Fruit fly (Drosophila melanogaster) whole organism, embryonic: Measurements from ENCODE around the gene alien.

ENCODE experiments used
- B-H2 ChIP-seq: fragments of 200-800 bp; sonication (Bioruptor generic); optimal IDR thresholded peaks from 2 replicates; lab custom pipeline; 2018; ENCODE audit warnings: missing biosample characterization, mild to moderate bottlenecking, missing genetic modification characterization
- CG10959 ChIP-seq: fragments of 200-800 bp; sonication (Bioruptor generic); IDR thresholded peaks from 2 replicates; pipeline ENCODE4 v1.3.6; 2022; ENCODE audit warnings: missing biosample characterization, missing genetic modification characterization
- CG11093 ChIP-seq: fragments of 200-800 bp; sonication (Bioruptor generic); IDR thresholded peaks from 3 replicates; pipeline ENCODE4 v1.3.6; 2022; ENCODE audit warnings: missing biosample characterization, missing genetic modification characterization
- CG11247 ChIP-seq: fragments of 200-800 bp; sonication (Bioruptor generic); IDR thresholded peaks from 2 replicates; pipeline ENCODE4 v1.3.6; 2022; ENCODE audit warnings: missing biosample characterization, missing genetic modification characterization
- CG11398 ChIP-seq: fragments of 200-800 bp; sonication (Bioruptor generic); optimal IDR thresholded peaks from 2 replicates; lab custom pipeline; 2016; ENCODE audit warnings: missing biosample characterization, missing genetic modification characterization
- CG12219 ChIP-seq: fragments of 200-800 bp; sonication (Bioruptor generic); optimal IDR thresholded peaks from 3 replicates; lab custom pipeline; 2018; ENCODE audit warnings: missing biosample characterization, mild to moderate bottlenecking, missing genetic modification characterization
- CG14710 ChIP-seq: fragments of 200-800 bp; sonication (Bioruptor generic); optimal IDR thresholded peaks from 3 replicates; lab custom pipeline; 2019; ENCODE audit warnings: missing biosample characterization, mild to moderate bottlenecking, missing genetic modification characterization, moderate library complexity
- CG17359 ChIP-seq: fragments of 200-800 bp; sonication (Bioruptor generic); optimal IDR thresholded peaks from 3 replicates; lab custom pipeline; 2018; ENCODE audit warnings: missing biosample characterization, mild to moderate bottlenecking, missing genetic modification characterization, moderate library complexity
- CG17568 ChIP-seq: fragments of 200-800 bp; sonication (Bioruptor generic); optimal IDR thresholded peaks from 2 replicates; lab custom pipeline; 2018; ENCODE audit warnings: missing biosample characterization, mild to moderate bottlenecking, missing genetic modification characterization, moderate library complexity
- CG18011 ChIP-seq: fragments of 200-800 bp; sonication (Bioruptor generic); optimal IDR thresholded peaks from 2 replicates; lab custom pipeline; 2017; ENCODE audit warnings: missing biosample characterization, missing genetic modification characterization, mild to moderate bottlenecking, moderate library complexity, missing genotype
- CG2202 ChIP-seq: fragments of 200-800 bp; sonication (Bioruptor generic); optimal IDR thresholded peaks from 2 replicates; lab custom pipeline; 2018; ENCODE audit warnings: missing biosample characterization, mild to moderate bottlenecking, missing genetic modification characterization
- CG30403 ChIP-seq: fragments of 200-800 bp; sonication (Bioruptor generic); optimal IDR thresholded peaks from 3 replicates; lab custom pipeline; 2016; ENCODE audit warnings: missing biosample characterization, missing genetic modification characterization
- CG32532 ChIP-seq: fragments of 200-800 bp; sonication (Bioruptor generic); IDR thresholded peaks from 2 replicates; pipeline ENCODE4 v1.3.6; 2022; ENCODE audit warnings: missing biosample characterization, missing genetic modification characterization
- CG32772 ChIP-seq: fragments of 200-800 bp; sonication (Bioruptor generic); IDR thresholded peaks from 2 replicates; pipeline ENCODE4 v1.3.6; 2022; ENCODE audit warnings: missing biosample characterization, missing genetic modification characterization
- CG4328 ChIP-seq: fragments of 200-800 bp; sonication (Bioruptor generic); optimal IDR thresholded peaks from 3 replicates; lab custom pipeline; 2017; ENCODE audit warnings: missing biosample characterization, missing genetic modification reagents, missing genetic modification characterization
- CG4707 ChIP-seq: fragments of 200-800 bp; sonication (Bioruptor generic); optimal IDR thresholded peaks from 2 replicates; lab custom pipeline; 2018; ENCODE audit warnings: missing biosample characterization, mild to moderate bottlenecking, missing genetic modification characterization, moderate library complexity
- CG4730 ChIP-seq: fragments of 200-800 bp; sonication (Bioruptor generic); IDR thresholded peaks from 2 replicates; pipeline ENCODE4 v1.3.6; 2022; ENCODE audit warnings: missing biosample characterization, missing genetic modification characterization
- CG4854 ChIP-seq: fragments of 200-800 bp; sonication (Bioruptor generic); optimal IDR thresholded peaks from 2 replicates; lab custom pipeline; 2016; ENCODE audit warnings: missing biosample characterization, missing genetic modification characterization, inconsistent platforms
- CG6254 ChIP-seq: fragments of 200-800 bp; sonication (Bioruptor generic); optimal IDR thresholded peaks from 3 replicates; lab custom pipeline; 2017; ENCODE audit warnings: mild to moderate bottlenecking, missing biosample characterization, missing genetic modification reagents, missing genetic modification characterization
- CG6272 ChIP-seq: fragments of 200-800 bp; sonication (Bioruptor generic); IDR thresholded peaks from 2 replicates; pipeline ENCODE4 v1.3.6; 2022; ENCODE audit warnings: missing biosample characterization, missing genetic modification characterization
- CG6854 ChIP-seq: fragments of 200-800 bp; sonication (Bioruptor generic); optimal IDR thresholded peaks from 3 replicates; lab custom pipeline; 2017; ENCODE audit warnings: missing biosample characterization, mild to moderate bottlenecking, missing genetic modification characterization
- CG7372 ChIP-seq: fragments of 200-800 bp; sonication (Bioruptor generic); IDR thresholded peaks from 2 replicates; pipeline ENCODE4 v1.3.6; 2022; ENCODE audit warnings: missing biosample characterization, missing genetic modification characterization
- CG9727 ChIP-seq: fragments of 200-800 bp; sonication (Bioruptor generic); optimal IDR thresholded peaks from 3 replicates; lab custom pipeline; 2017; ENCODE audit warnings: missing biosample characterization, mild to moderate bottlenecking, missing genetic modification characterization
- Gsc ChIP-seq: fragments of 200-800 bp; sonication (Bioruptor generic); IDR thresholded peaks from 2 replicates; pipeline ENCODE4 v1.3.6; 2022; ENCODE audit warnings: missing biosample characterization, missing genetic modification characterization
- H15 ChIP-seq: fragments of 200-800 bp; sonication (Bioruptor generic); IDR thresholded peaks from 3 replicates; pipeline ENCODE4 v1.3.6; 2022; ENCODE audit warnings: missing biosample characterization, missing genetic modification characterization
- Hmr ChIP-seq: fragments of 200-800 bp; sonication (Bioruptor generic); optimal IDR thresholded peaks from 3 replicates; lab custom pipeline; 2017; ENCODE audit warnings: mild to moderate bottlenecking, missing biosample characterization, missing genetic modification reagents, missing genetic modification characterization
- Hr39 ChIP-seq: fragments of >200 bp; optimal IDR thresholded peaks from 2 replicates; lab custom pipeline; 2017
- Lim3 ChIP-seq: fragments of 200-800 bp; sonication (Bioruptor generic); IDR thresholded peaks from 2 replicates; pipeline ENCODE4 v1.3.6; 2022; ENCODE audit warnings: missing biosample characterization, missing genetic modification characterization
- Mes4 ChIP-seq: fragments of 200-800 bp; sonication (Bioruptor generic); optimal IDR thresholded peaks from 2 replicates; lab custom pipeline; 2016; ENCODE audit warnings: missing biosample characterization, missing genetic modification characterization
- NFAT ChIP-seq: fragments of 200-800 bp; sonication (Bioruptor generic); IDR thresholded peaks from 2 replicates; pipeline ENCODE4 v1.3.6; 2022; ENCODE audit warnings: missing biosample characterization, missing genetic modification characterization
- Ptx1 ChIP-seq: fragments of 200-800 bp; sonication (Bioruptor generic); IDR thresholded peaks from 2 replicates; pipeline ENCODE4 v1.3.6; 2022; ENCODE audit warnings: missing biosample characterization, missing genetic modification characterization
- Sin3A ChIP-seq: fragments of >200 bp; optimal IDR thresholded peaks from 2 replicates; lab custom pipeline; 2018
- Sry-β ChIP-seq: fragments of 200-800 bp; sonication (Bioruptor generic); optimal IDR thresholded peaks from 2 replicates; lab custom pipeline; 2018; ENCODE audit warnings: missing biosample characterization, mild to moderate bottlenecking, missing genetic modification characterization, moderate library complexity
- Usf ChIP-seq: fragments of 200-800 bp; sonication (Bioruptor generic); optimal IDR thresholded peaks from 2 replicates; lab custom pipeline; 2017; ENCODE audit warnings: missing genotype, missing biosample characterization, missing genetic modification characterization
- br ChIP-seq: fragments of >200 bp; optimal IDR thresholded peaks from 2 replicates; lab custom pipeline; 2017
- cwo ChIP-seq: fragments of 200-800 bp; sonication (Bioruptor generic); optimal IDR thresholded peaks from 3 replicates; lab custom pipeline; 2017; ENCODE audit warnings: missing biosample characterization, missing genetic modification characterization, mild to moderate bottlenecking, moderate library complexity, missing genetic modification reagents
- dmrt11E ChIP-seq: fragments of 200-800 bp; sonication (Bioruptor generic); optimal IDR thresholded peaks from 3 replicates; lab custom pipeline; 2018; ENCODE audit warnings: missing biosample characterization, mild to moderate bottlenecking, missing genetic modification characterization, moderate library complexity
- ems ChIP-seq: fragments of 200-800 bp; sonication (Bioruptor generic); optimal IDR thresholded peaks from 3 replicates; lab custom pipeline; 2016; ENCODE audit warnings: missing biosample characterization, missing genetic modification characterization
- gem ChIP-seq: fragments of 200-800 bp; sonication (Bioruptor generic); optimal IDR thresholded peaks from 2 replicates; lab custom pipeline; 2019; ENCODE audit warnings: missing biosample characterization, mild to moderate bottlenecking, missing genetic modification characterization, moderate library complexity
- grau ChIP-seq: fragments of 200-800 bp; optimal IDR thresholded peaks from 3 replicates; lab custom pipeline; 2019; ENCODE audit warnings: missing biosample characterization, mild to moderate bottlenecking, missing genetic modification characterization, moderate library complexity
- ind ChIP-seq: fragments of 200-800 bp; sonication (Bioruptor generic); optimal IDR thresholded peaks from 3 replicates; lab custom pipeline; 2016; ENCODE audit warnings: missing biosample characterization, missing genetic modification characterization
- lov ChIP-seq, 2 experiments: fragments of 200-800 bp in 1 of 2; fragments of >200 bp in 1 of 2; sonication (Bioruptor generic) in 1 of 2; IDR thresholded peaks in 1 of 2; optimal IDR thresholded peaks in 1 of 2; 2 replicates in 1 of 2; 3 replicates in 1 of 2; pipeline versions ENCODE4 v1.3.6 to Lab custom; 2017 to 2022; ENCODE audit warnings: missing biosample characterization in 1 of 2, missing genetic modification characterization in 1 of 2
- peb ChIP-seq: fragments of 200-800 bp; sonication (Bioruptor generic); IDR thresholded peaks from 2 replicates; pipeline ENCODE4 v1.3.6; 2022; ENCODE audit warnings: missing biosample characterization, missing genetic modification characterization
- pum ChIP-seq: fragments of 200-800 bp; sonication (Bioruptor generic); optimal IDR thresholded peaks from 2 replicates; lab custom pipeline; 2016; ENCODE audit warnings: missing biosample characterization, missing genetic modification characterization
- ro ChIP-seq: fragments of 200-800 bp; sonication (Bioruptor generic); IDR thresholded peaks from 2 replicates; pipeline ENCODE4 v1.3.6; 2022; ENCODE audit warnings: missing biosample characterization, missing genetic modification characterization
- sens-2 ChIP-seq: fragments of 200-800 bp; sonication (Bioruptor generic); IDR thresholded peaks from 2 replicates; pipeline ENCODE4 v1.3.6; 2022; ENCODE audit warnings: missing biosample characterization, missing genetic modification characterization
- sim ChIP-seq: fragments of 200-800 bp; sonication (Bioruptor generic); IDR thresholded peaks from 2 replicates; pipeline ENCODE4 v1.3.6; 2022; ENCODE audit warnings: missing biosample characterization, missing genetic modification characterization
- sna ChIP-seq: fragments of 200-800 bp; sonication (Bioruptor generic); IDR thresholded peaks from 2 replicates; pipeline ENCODE4 v1.3.6; 2022; ENCODE audit warnings: missing biosample characterization, missing genetic modification characterization; ENCODE audit not compliant: partially characterized antibody
- vfl ChIP-seq: fragments of 200-800 bp; sonication (Bioruptor generic); optimal IDR thresholded peaks from 2 replicates; lab custom pipeline; 2016; ENCODE audit warnings: missing biosample characterization, missing genetic modification characterization
- wor ChIP-seq: fragments of 200-800 bp; sonication (Bioruptor generic); IDR thresholded peaks from 2 replicates; pipeline ENCODE4 v1.3.6; 2022; ENCODE audit warnings: missing biosample characterization, missing genetic modification characterization

Gene alien

dm6 chr2L:8951184-8951934, 45.8 kb downstream of the alien start, which contains the start of gene C1GalTA (continued):
- TF ChIP-seq CG4854 (peak; percentile 49), Ptx1 (GFP tag; lab: Robert Waterston, UW) (peak; percentile 98), CG4730 (peak; percentile 93), CG2202 (peak; percentile 97), br (no peak), Hr39 (no peak), ind (GFP tag; lab: Kevin White, UChicago) (peak; percentile 94), Hmr (GFP tag; lab: Kevin White, UChicago) (peak; percentile 99), CG4707 (GFP tag; lab: Kevin White, UChicago) (peak; percentile 75), CG6854 (GFP tag; lab: Kevin White, UChicago) (peak; percentile 98), CG14710 (tag; lab: Kevin White, UChicago) (peak; percentile 99), wor (GFP tag; lab: Robert Waterston, UW) (peak; percentile 90), CG12219 (peak; percentile 86), CG11093 (peak; percentile 90), NFAT (GFP tag; lab: Robert Waterston, UW) (no peak; the same call in 1 of the 2 replicates), CG6254 (GFP tag; lab: Kevin White, UChicago) (peak; percentile 93), gem (tag; lab: Kevin White, UChicago) (peak; percentile 100), CG4328 (peak; percentile 96), H15 (peak; percentile 89), vfl (peak; percentile 70), ro (GFP tag; lab: Robert Waterston, UW) (peak; percentile 93), CG7372 (peak; percentile 95), CG32532 (GFP tag; lab: Robert Waterston, UW) (peak; percentile 97), Lim3 (GFP tag; lab: Robert Waterston, UW) (no peak), Mes4 (peak; percentile 57), sna (GFP tag; lab: Robert Waterston, UW) (no peak), dmrt11E (tag; lab: Kevin White, UChicago) (peak; percentile 98), Usf (GFP tag; lab: Kevin White, UChicago) (peak; percentile 88), lov (optimal IDR thresholded peaks at IDR 0.05; lab: Kevin White, UChicago) (no peak), lov (GFP tag; IDR thresholded peaks at IDR 0.05; lab: Robert Waterston, UW) (no peak; the same call in 1 of the 3 replicates), Sin3A (lab: Kevin White, UChicago) (no peak), CG17359 (peak; percentile 97), CG11247 (GFP tag; lab: Robert Waterston, UW) (peak; percentile 93), pum (peak; percentile 72), sens-2 (GFP tag; lab: Robert Waterston, UW) (peak; percentile 81), peb (peak; percentile 90), CG10959 (GFP tag; lab: Robert Waterston, UW) (peak; percentile 72), CG18011 (peak; percentile 79), B-H2 (GFP tag; lab: Kevin White, UChicago) (peak; percentile 94), sim (GFP tag; lab: Robert Waterston, UW) (peak; percentile 96), CG32772 (GFP tag; lab: Robert Waterston, UW) (peak; percentile 94), ems (GFP tag; lab: Kevin White, UChicago) (peak; percentile 64), CG30403 (GFP tag; lab: Kevin White, UChicago) (peak; percentile 97), Sry-β (GFP tag; lab: Kevin White, UChicago) (peak; percentile 59), grau (peak; percentile 99), CG9727 (GFP tag; lab: Kevin White, UChicago) (peak; percentile 99), cwo (GFP tag; lab: Kevin White, UChicago) (peak; percentile 98), CG6272 (GFP tag; lab: Robert Waterston, UW) (peak; percentile 84), Gsc (GFP tag; lab: Robert Waterston, UW) (no peak), CG11398 (GFP tag; lab: Kevin White, UChicago) (peak; percentile 63), CG17568 (peak; percentile 91)
